Fruit fly (Drosophila melanogaster) whole organism, prepupa: ENCODE data around the gene Reph.

Experiments
- Blimp-1 ChIP-seq: fragments of 200-800 bp; sonication (Bioruptor generic); optimal IDR thresholded peaks from 3 replicates; lab custom pipeline; 2017; ENCODE audit warnings: missing biosample characterization, missing genetic modification characterization, mild to moderate bottlenecking, moderate library complexity, missing genetic modification reagents
- CG10631 ChIP-seq: fragments of 200-800 bp; sonication (Bioruptor generic); optimal IDR thresholded peaks from 2 replicates; lab custom pipeline; 2016; ENCODE audit warnings: missing biosample characterization, missing genetic modification characterization
- CG10669 ChIP-seq: fragments of 200-800 bp; sonication (Bioruptor generic); optimal IDR thresholded peaks from 3 replicates; lab custom pipeline; 2018; ENCODE audit warnings: missing biosample characterization, mild to moderate bottlenecking, missing genetic modification characterization, moderate library complexity
- CG11294 ChIP-seq: fragments of 200-800 bp; sonication (Bioruptor generic); IDR thresholded peaks from 2 replicates; pipeline ENCODE4 v1.3.6; 2022; ENCODE audit warnings: missing biosample characterization, missing genetic modification characterization
- CG11762 ChIP-seq: fragments of 200-800 bp; sonication (Bioruptor generic); optimal IDR thresholded peaks from 3 replicates; lab custom pipeline; 2016; ENCODE audit warnings: missing biosample characterization, missing genetic modification characterization; ENCODE audit not compliant: insufficient read depth
- CG11902 ChIP-seq: fragments of 200-800 bp; sonication (Bioruptor generic); optimal IDR thresholded peaks from 3 replicates; lab custom pipeline; 2016; ENCODE audit warnings: missing biosample characterization, missing genetic modification characterization
- CG15336 ChIP-seq: fragments of 200-800 bp; sonication (Bioruptor generic); IDR thresholded peaks from 2 replicates; pipeline ENCODE4 v1.3.6; 2022; ENCODE audit warnings: missing biosample characterization, missing genetic modification characterization
- CG1621 ChIP-seq: fragments of 200-800 bp; sonication (Bioruptor generic); optimal IDR thresholded peaks from 3 replicates; lab custom pipeline; 2018; ENCODE audit warnings: missing biosample characterization, mild to moderate bottlenecking, missing genetic modification characterization
- CG16779 ChIP-seq: fragments of 200-800 bp; sonication (Bioruptor generic); optimal IDR thresholded peaks from 3 replicates; lab custom pipeline; 2017; ENCODE audit warnings: missing biosample characterization, mild to moderate bottlenecking, missing genetic modification characterization
- CG3032 ChIP-seq: fragments of 200-800 bp; optimal IDR thresholded peaks from 2 replicates; lab custom pipeline; 2019; ENCODE audit warnings: missing biosample characterization, mild to moderate bottlenecking, missing genetic modification characterization, moderate library complexity
- CG31627 ChIP-seq: fragments of 200-800 bp; sonication (Bioruptor generic); optimal IDR thresholded peaks from 3 replicates; lab custom pipeline; 2016; ENCODE audit warnings: missing biosample characterization, missing genetic modification characterization
- CG34406 ChIP-seq: fragments of 200-800 bp; sonication (Bioruptor generic); optimal IDR thresholded peaks from 3 replicates; lab custom pipeline; 2016; ENCODE audit warnings: missing biosample characterization, missing genetic modification characterization
- CG3919 ChIP-seq: fragments of 200-800 bp; sonication (Bioruptor generic); optimal IDR thresholded peaks from 3 replicates; lab custom pipeline; 2016; ENCODE audit warnings: missing biosample characterization, missing genetic modification characterization
- CG6163 ChIP-seq: fragments of 200-800 bp; sonication (Bioruptor generic); IDR thresholded peaks from 3 replicates; pipeline ENCODE4 v1.3.6; 2022; ENCODE audit warnings: missing biosample characterization, missing genetic modification characterization
- CG6808 ChIP-seq: fragments of 200-800 bp; sonication (Bioruptor generic); optimal IDR thresholded peaks from 3 replicates; lab custom pipeline; 2017; ENCODE audit warnings: missing biosample characterization, missing genetic modification characterization, mild to moderate bottlenecking, moderate library complexity, missing genetic modification reagents
- CG7368 ChIP-seq: fragments of 200-800 bp; sonication (Bioruptor generic); optimal IDR thresholded peaks from 3 replicates; lab custom pipeline; 2016; ENCODE audit warnings: missing biosample characterization, missing genetic modification characterization
- CG8119 ChIP-seq: fragments of 200-800 bp; sonication (Bioruptor generic); IDR thresholded peaks from 3 replicates; pipeline ENCODE4 v1.3.6; 2022; ENCODE audit warnings: missing biosample characterization, missing genetic modification characterization
- CG8632 ChIP-seq: fragments of 200-800 bp; sonication (Bioruptor generic); optimal IDR thresholded peaks from 3 replicates; lab custom pipeline; 2016; ENCODE audit warnings: missing biosample characterization, missing genetic modification characterization
- Eip78C ChIP-seq: fragments of 200-800 bp; sonication (Bioruptor generic); peaks from one replicate; lab custom pipeline; 2016; ENCODE audit warnings: missing biosample characterization, missing genetic modification characterization
- Ets21C ChIP-seq: fragments of 200-800 bp; sonication (Bioruptor generic); optimal IDR thresholded peaks from 3 replicates; lab custom pipeline; 2016; ENCODE audit warnings: missing biosample characterization, missing genetic modification characterization
- Ets96B ChIP-seq: fragments of 200-800 bp; optimal IDR thresholded peaks from 2 replicates; lab custom pipeline; 2019; ENCODE audit warnings: missing biosample characterization, mild to moderate bottlenecking, missing genetic modification characterization, moderate library complexity
- Hr38 ChIP-seq: sonication (Bioruptor generic); optimal IDR thresholded peaks from 2 replicates; lab custom pipeline; 2016; ENCODE audit warnings: missing biosample characterization, missing genetic modification characterization
- Lpt ChIP-seq: fragments of 200-800 bp; sonication (Bioruptor generic); optimal IDR thresholded peaks from 3 replicates; lab custom pipeline; 2016; ENCODE audit warnings: missing biosample characterization, missing genetic modification characterization
- OdsH ChIP-seq: fragments of 200-800 bp; sonication (Bioruptor generic); optimal IDR thresholded peaks from 3 replicates; lab custom pipeline; 2016; ENCODE audit warnings: missing biosample characterization, missing genetic modification characterization
- Smox ChIP-seq: fragments of 200-800 bp; sonication (Bioruptor generic); optimal IDR thresholded peaks from 3 replicates; lab custom pipeline; 2016; ENCODE audit warnings: missing biosample characterization, missing genetic modification characterization
- Sox102F ChIP-seq: fragments of 200-800 bp; sonication (Bioruptor generic); optimal IDR thresholded peaks from 2 replicates; lab custom pipeline; 2016; ENCODE audit warnings: missing biosample characterization, mild to moderate bottlenecking, missing genetic modification characterization
- Sox14 ChIP-seq: fragments of 200-800 bp; sonication (Bioruptor generic); optimal IDR thresholded peaks from 3 replicates; lab custom pipeline; 2016; ENCODE audit warnings: missing biosample characterization, missing genetic modification characterization
- Sox15 ChIP-seq: fragments of 200-800 bp; sonication (Bioruptor generic); optimal IDR thresholded peaks from 3 replicates; lab custom pipeline; 2016; ENCODE audit warnings: missing biosample characterization, missing genetic modification characterization
- achi ChIP-seq: fragments of 200-800 bp; sonication (Bioruptor generic); optimal IDR thresholded peaks from 3 replicates; lab custom pipeline; 2016; ENCODE audit warnings: missing biosample characterization, missing genetic modification characterization
- cyc ChIP-seq: fragments of 200-800 bp; sonication (Bioruptor generic); optimal IDR thresholded peaks from 3 replicates; lab custom pipeline; 2016; ENCODE audit warnings: missing biosample characterization, missing genetic modification characterization
- dac ChIP-seq: fragments of 200-800 bp; sonication (Bioruptor generic); optimal IDR thresholded peaks from 2 replicates; lab custom pipeline; 2017; ENCODE audit warnings: missing biosample characterization, mild to moderate bottlenecking, missing genetic modification characterization
- eg ChIP-seq: fragments of 200-800 bp; sonication (Bioruptor generic); IDR thresholded peaks from 3 replicates; pipeline ENCODE4 v1.3.6; 2022; ENCODE audit warnings: missing biosample characterization, missing genetic modification characterization
- esn ChIP-seq: fragments of 200-800 bp; sonication (Bioruptor generic); optimal IDR thresholded peaks from 2 replicates; lab custom pipeline; 2016; ENCODE audit warnings: missing biosample characterization, mild to moderate bottlenecking, missing genetic modification characterization, moderate library complexity
- lz ChIP-seq: fragments of 200-800 bp; sonication (Bioruptor generic); optimal IDR thresholded peaks from 3 replicates; lab custom pipeline; 2016; ENCODE audit warnings: missing biosample characterization, missing genetic modification characterization
- net ChIP-seq: fragments of 200-800 bp; sonication (Bioruptor generic); optimal IDR thresholded peaks from 3 replicates; lab custom pipeline; 2016; ENCODE audit warnings: missing biosample characterization, missing genetic modification characterization
- spab ChIP-seq: fragments of 200-800 bp; sonication (Bioruptor generic); optimal IDR thresholded peaks from 2 replicates; lab custom pipeline; 2017; ENCODE audit warnings: missing biosample characterization, mild to moderate bottlenecking, missing genetic modification characterization, missing genetic modification reagents
- vri ChIP-seq: fragments of 200-800 bp; sonication (Bioruptor generic); optimal IDR thresholded peaks from 3 replicates; lab custom pipeline; 2016; ENCODE audit warnings: missing biosample characterization, mild to moderate bottlenecking, missing genetic modification characterization

The Reph gene

DNA sequence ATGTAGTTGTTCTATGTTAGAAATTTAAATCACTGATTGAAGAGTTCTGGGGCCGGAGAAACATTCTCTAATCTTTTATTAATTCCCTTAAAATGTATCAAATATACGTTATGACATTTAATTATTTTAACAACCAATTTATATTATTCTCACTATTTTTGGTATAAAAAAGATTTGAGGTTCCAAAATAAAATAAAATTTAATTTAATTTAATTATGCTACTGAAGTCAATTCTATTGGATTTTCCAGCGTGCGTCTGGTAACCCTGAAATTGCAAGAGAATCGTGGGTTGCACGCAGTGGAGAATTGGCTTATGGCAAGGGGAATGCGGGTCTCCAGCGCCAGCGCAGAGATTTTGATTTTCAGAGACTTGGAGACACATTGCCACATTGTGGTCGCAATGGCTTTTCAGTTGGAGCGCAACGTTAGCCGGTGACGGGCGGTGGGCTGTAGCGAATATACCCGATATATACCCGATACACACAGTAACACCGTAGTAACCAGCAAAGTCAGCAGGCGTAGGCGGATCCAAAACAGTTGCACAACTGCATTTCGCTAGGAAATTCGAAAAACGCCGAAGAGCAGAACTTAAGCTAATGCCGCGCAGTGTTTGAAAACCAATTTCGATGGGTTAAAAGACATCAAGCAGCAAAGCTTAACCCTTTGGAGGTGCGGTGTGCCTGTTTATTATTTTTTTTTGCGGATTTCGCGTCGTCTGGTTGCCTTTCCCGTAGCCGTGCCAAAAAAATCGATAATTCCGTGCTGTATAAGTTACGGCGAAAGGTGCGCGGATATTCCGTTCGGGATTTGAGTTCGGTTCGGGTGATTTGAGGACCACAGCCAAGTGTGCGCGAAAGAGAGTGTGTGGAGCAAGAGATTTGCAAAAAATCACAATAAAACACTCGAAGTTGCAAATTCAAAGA is 2.2 kb downstream of the Reph start (continued):
- TF ChIP-seq dac (no peak), Blimp-1 (no peak), Sox14 (GFP tag; lab: Kevin White, UChicago) (no peak), Ets21C (GFP tag; lab: Kevin White, UChicago) (no peak), CG6163 (GFP tag; lab: Robert Waterston, UW) (peak; percentile 67), CG31627 (GFP tag; lab: Kevin White, UChicago) (no peak), achi (GFP tag; lab: Kevin White, UChicago) (peak; percentile 27), net (peak; percentile 43), Sox102F (GFP tag; lab: Kevin White, UChicago) (no peak), Lpt (GFP tag; lab: Kevin White, UChicago) (no peak), CG8119 (GFP tag; lab: Robert Waterston, UW) (peak; percentile 52; the same call in 1 of the 3 replicates), Hr38 (GFP tag; lab: Kevin White, UChicago) (no peak), CG16779 (tag; lab: Kevin White, UChicago) (no peak), cyc (no peak), CG11902 (GFP tag; lab: Kevin White, UChicago) (no peak), Sox15 (GFP tag; lab: Kevin White, UChicago) (no peak), CG11762 (no peak), CG7368 (no peak), CG34406 (GFP tag; lab: Kevin White, UChicago) (peak; percentile 17), Eip78C (peak; percentile 93), spab (peak; percentile 21), lz (no peak), OdsH (peak; percentile 36), Ets96B (tag; lab: Kevin White, UChicago) (peak; percentile 38), CG8632 (GFP tag; lab: Kevin White, UChicago) (peak; percentile 23)

- no peak for TF ChIP-seq CG1621 (tag; lab: Kevin White, UChicago)
- no peak for TF ChIP-seq Sox15 (GFP tag; lab: Kevin White, UChicago)
- TF ChIP-seq eg (GFP tag; lab: Robert Waterston, UW) = peak; percentile 74
- 0 out of 2 replicates have a peak, but pooled peaks have one; percentile 17 for TF ChIP-seq CG11294 (GFP tag; lab: Robert Waterston, UW)
- peak; percentile 66 for TF ChIP-seq CG15336 (GFP tag; lab: Robert Waterston, UW)
- TF ChIP-seq Smox = no peak
- peak; percentile 19 for TF ChIP-seq CG10669 (GFP tag; lab: Kevin White, UChicago)
- TF ChIP-seq CG3032 = peak; percentile 23
- TF ChIP-seq Ets96B (tag; lab: Kevin White, UChicago) = peak; percentile 35
- peak; percentile 11 for TF ChIP-seq CG34406 (GFP tag; lab: Kevin White, UChicago)
- peak; percentile 17 for TF ChIP-seq CG10631 (GFP tag; lab: Kevin White, UChicago)
- TF ChIP-seq achi (GFP tag; lab: Kevin White, UChicago) = peak; percentile 42
- TF ChIP-seq vri (GFP tag; lab: Kevin White, UChicago) = no peak
- TF ChIP-seq esn (GFP tag; lab: Kevin White, UChicago) = no peak
- TF ChIP-seq CG6163 (GFP tag; lab: Robert Waterston, UW) = peak; percentile 68; the same call in 2 of the 3 replicates
- no peak for TF ChIP-seq net
- TF ChIP-seq CG7368 = peak; percentile 13
- TF ChIP-seq CG6808 = no peak
- peak; percentile 40 for TF ChIP-seq CG3919 (GFP tag; lab: Kevin White, UChicago)
- TF ChIP-seq Sox102F (GFP tag; lab: Kevin White, UChicago) = no peak
- TF ChIP-seq CG31627 (GFP tag; lab: Kevin White, UChicago) = no peak
- peak; percentile 40 for TF ChIP-seq Lpt (GFP tag; lab: Kevin White, UChicago)
- TF ChIP-seq, all 60 proteins: peak for 13
These were observed 3.1 kb downstream of the Reph start for dm6 chr2L:3806197-3807030.
